Worm (Caenorhabditis elegans): ENCODE results near the gene srlf-9.

DNA sequence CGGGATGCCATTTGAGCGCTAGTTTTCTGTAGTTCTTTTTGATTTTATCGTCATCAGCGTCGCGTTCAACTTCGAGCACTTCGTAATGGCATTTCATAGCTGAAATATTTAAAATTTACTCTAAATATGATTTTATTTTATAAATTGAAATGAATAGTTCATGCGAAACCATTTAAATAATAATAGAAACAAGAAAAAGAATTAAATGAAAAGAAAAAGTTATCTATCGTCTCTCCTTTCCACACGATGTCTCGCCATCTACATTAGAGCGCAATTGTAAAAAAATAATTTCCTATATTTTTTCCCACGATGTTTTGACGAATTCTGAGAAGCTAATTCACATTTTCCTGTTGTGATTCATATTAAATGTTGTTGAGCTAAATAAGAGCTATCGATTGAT, 8.3 kb downstream of the srlf-9 start, which contains the start of gene dnj-17:
- TF ChIP-seq elt-3 (tag; optimal IDR thresholded peaks at IDR 0.05) (no peak), lsy-2 (tag; optimal IDR thresholded peaks at IDR 0.05) (no peak), nhr-237 (tag; optimal IDR thresholded peaks at IDR 0.05) (no peak)
